Worm (Caenorhabditis elegans): ENCODE data around the gene C17C3.3.
A peak's percentile ranks its signal among the peaks of the same experiment; 100 is the strongest.

Gene C17C3.3

ce11 chrII:5554788-5555187, 6.7 kb upstream of the C17C3.3 start:
- TF ChIP-seq pqm-1 (tag; optimal IDR thresholded peaks at IDR 0.05) (peak; percentile 24), mml-1 (tag; optimal IDR thresholded peaks at IDR 0.05) (no peak), daf-12 (tag; optimal IDR thresholded peaks at IDR 0.05) (no peak), elt-2 (tag; optimal IDR thresholded peaks at IDR 0.05) (peak; percentile 33)

- TF ChIP-seq pha-4 (tag; optimal IDR thresholded peaks at IDR 0.05) = no peak
- no peak for TF ChIP-seq nhr-43 (tag; optimal IDR thresholded peaks at IDR 0.05; ENCODE audit: poor library complexity, severe bottlenecking)
- no peak for TF ChIP-seq ceh-82 (tag; optimal IDR thresholded peaks at IDR 0.05)
- TF ChIP-seq mml-1 (tag; optimal IDR thresholded peaks at IDR 0.05) = no peak
- TF ChIP-seq elt-2 (tag; optimal IDR thresholded peaks at IDR 0.05) = peak; percentile 72
- TF ChIP-seq ama-1 (optimal IDR thresholded peaks at IDR 0.05) = no peak
- TF ChIP-seq ceh-9 (tag; optimal IDR thresholded peaks at IDR 0.05) = no peak
- no peak for TF ChIP-seq elt-3 (tag; optimal IDR thresholded peaks at IDR 0.05)
- no peak for TF ChIP-seq nhr-28 (tag; optimal IDR thresholded peaks at IDR 0.05)
Measured at ce11 chrII:5555522-5555921, 6.0 kb upstream of the C17C3.3 start.

- TF ChIP-seq ceh-9 (tag; optimal IDR thresholded peaks at IDR 0.05) = no peak
- TF ChIP-seq nhr-11 (tag; optimal IDR thresholded peaks at IDR 0.05) = no peak
- TF ChIP-seq lin-15B (tag; optimal IDR thresholded peaks at IDR 0.05) = no peak
- TF ChIP-seq pqm-1 (tag; optimal IDR thresholded peaks at IDR 0.05) = no peak
- no peak for TF ChIP-seq ceh-28 (tag; optimal IDR thresholded peaks at IDR 0.05)
- TF ChIP-seq unc-62 (GFP tag; optimal IDR thresholded peaks at IDR 0.05) = no peak
- no peak for TF ChIP-seq tbx-2 (tag; optimal IDR thresholded peaks at IDR 0.05)
- no peak for TF ChIP-seq pha-4 (tag; optimal IDR thresholded peaks at IDR 0.05)
- TF ChIP-seq fkh-2 (tag; optimal IDR thresholded peaks at IDR 0.05) = no peak
- TF ChIP-seq nhr-23 (tag; optimal IDR thresholded peaks at IDR 0.05) = no peak
Measured at ce11 chrII:5556431-5556830, 5.1 kb upstream of the C17C3.3 start, which contains the start of gene ins-11. Gene ins-11 (plus strand): TSS chrII:5556731.

ce11 chrII:5557134-5557533, 4.4 kb upstream of the C17C3.3 start:
- TF ChIP-seq pqm-1 (tag; optimal IDR thresholded peaks at IDR 0.05) = peak; percentile 76
- TF ChIP-seq daf-12 (tag; optimal IDR thresholded peaks at IDR 0.05) = no peak
- no peak for TF ChIP-seq egl-5 (tag; optimal IDR thresholded peaks at IDR 0.05)
- TF ChIP-seq elt-2 (tag; optimal IDR thresholded peaks at IDR 0.05) = peak; percentile 95
- TF ChIP-seq nhr-77 (tag; optimal IDR thresholded peaks at IDR 0.05) = no peak
- TF ChIP-seq nhr-76 (tag; optimal IDR thresholded peaks at IDR 0.05) = no peak

ce11 chrII:5565082-5565623, 3.6 kb downstream of the C17C3.3 start:
- TF ChIP-seq elt-2 (tag; optimal IDR thresholded peaks at IDR 0.05) (no peak), nhr-43 (tag; optimal IDR thresholded peaks at IDR 0.05; ENCODE audit: poor library complexity, severe bottlenecking) (no peak), nhr-23 (tag; optimal IDR thresholded peaks at IDR 0.05) (no peak), lin-15B (tag; optimal IDR thresholded peaks at IDR 0.05) (no peak), ceh-82 (tag; optimal IDR thresholded peaks at IDR 0.05) (no peak), unc-62 (GFP tag; optimal IDR thresholded peaks at IDR 0.05) (no peak), nhr-67 (tag; optimal IDR thresholded peaks at IDR 0.05) (no peak), ceh-16 (tag; optimal IDR thresholded peaks at IDR 0.05) (no peak), fkh-2 (tag; optimal IDR thresholded peaks at IDR 0.05) (no peak), ZK546.5 (tag; optimal IDR thresholded peaks at IDR 0.05) (no peak), daf-12 (tag; optimal IDR thresholded peaks at IDR 0.05) (no peak), zag-1 (tag; optimal IDR thresholded peaks at IDR 0.05) (no peak), snpc-4 (tag; optimal IDR thresholded peaks at IDR 0.05) (no peak), hmg-11 (tag; optimal IDR thresholded peaks at IDR 0.05) (no peak), egl-27 (tag; optimal IDR thresholded peaks at IDR 0.05) (no peak), jun-1 (tag; optimal IDR thresholded peaks at IDR 0.05) (no peak)

- no peak for TF ChIP-seq elt-3 (tag; optimal IDR thresholded peaks at IDR 0.05)
- no peak for TF ChIP-seq unc-62 (GFP tag; optimal IDR thresholded peaks at IDR 0.05)
- TF ChIP-seq nhr-28 (tag; optimal IDR thresholded peaks at IDR 0.05) = no peak
- no peak for TF ChIP-seq R02D3.7 (tag; optimal IDR thresholded peaks at IDR 0.05)
Measured at ce11 chrII:5570272-5570671, 8.7 kb downstream of the C17C3.3 start, which contains the start of the genes C17C3.1 and C17C3.15. Gene C17C3.1 (plus strand): TSS chrII:5570572. Gene C17C3.15 (plus strand): TSS chrII:5570654.

Measured in whole organism, L3 larva.